Worm (Caenorhabditis elegans): ENCODE measurements around the gene ndub-6.

ce11 chrIV:11622336-11622735 lies 29.9 kb upstream of the ndub-6 start:
- TF ChIP-seq tra-4 (tag; optimal IDR thresholded peaks at IDR 0.05) (no peak), ceh-36 (tag; optimal IDR thresholded peaks at IDR 0.05) (no peak), hmbx-1 (tag; optimal IDR thresholded peaks at IDR 0.05) (no peak), flt-1 (GFP tag; IDR thresholded peaks at IDR 0.05) (no peak), ama-1 (optimal IDR thresholded peaks at IDR 0.05) (no peak), scrt-1 (GFP tag; IDR thresholded peaks at IDR 0.05) (no peak), aly-1 (tag; optimal IDR thresholded peaks at IDR 0.05) (no peak), pes-1 (GFP tag; IDR thresholded peaks at IDR 0.05) (no peak)

Data from whole organism, early embryonic.